Fruit fly (Drosophila melanogaster) whole organism, embryonic: ENCODE results near the gene nonA.
A peak's percentile ranks its signal among the peaks of the same experiment; 100 is the strongest.

Experiments used
- Blimp-1 ChIP-seq: fragments of 200-800 bp; sonication (Bioruptor generic); optimal IDR thresholded peaks from 3 replicates; lab custom pipeline; 2018; ENCODE audit warnings: missing biosample characterization, missing genetic modification characterization, mild to moderate bottlenecking, moderate library complexity, missing genetic modification reagents
- CG11085 ChIP-seq: fragments of 200-800 bp; sonication (Bioruptor generic); IDR thresholded peaks from 2 replicates; pipeline ENCODE4 v1.3.6; 2022; ENCODE audit warnings: missing biosample characterization, missing genetic modification characterization
- CG11695 ChIP-seq: fragments of 200-800 bp; sonication (Bioruptor generic); IDR thresholded peaks from 3 replicates; pipeline ENCODE4 v1.3.6; 2022; ENCODE audit warnings: missing biosample characterization, missing genetic modification characterization
- CG12155 ChIP-seq: fragments of 200-800 bp; sonication (Bioruptor generic); optimal IDR thresholded peaks from 3 replicates; lab custom pipeline; 2016; ENCODE audit warnings: missing biosample characterization, missing genetic modification characterization
- CG14014 ChIP-seq: fragments of 200-800 bp; sonication (Bioruptor generic); IDR thresholded peaks from 2 replicates; pipeline ENCODE4 v1.3.6; 2022; ENCODE audit warnings: missing biosample characterization, missing genetic modification characterization
- CG1529 ChIP-seq: fragments of 200-800 bp; sonication (Bioruptor generic); optimal IDR thresholded peaks from 3 replicates; lab custom pipeline; 2018; ENCODE audit warnings: missing biosample characterization, missing genetic modification characterization
- CG1602 ChIP-seq: fragments of 200-800 bp; sonication (Bioruptor generic); optimal IDR thresholded peaks from 3 replicates; lab custom pipeline; 2016; ENCODE audit warnings: missing biosample characterization, missing genetic modification characterization
- CG17328 ChIP-seq: fragments of 200-800 bp; sonication (Bioruptor generic); IDR thresholded peaks from 2 replicates; pipeline ENCODE4 v1.3.6; 2022; ENCODE audit warnings: missing biosample characterization, missing genetic modification characterization
- CG17385 ChIP-seq: fragments of 200-800 bp; sonication (Bioruptor generic); optimal IDR thresholded peaks from 3 replicates; lab custom pipeline; 2018; ENCODE audit warnings: missing biosample characterization, mild to moderate bottlenecking, missing genetic modification characterization
- CG18476 ChIP-seq: fragments of 200-800 bp; sonication (Bioruptor generic); optimal IDR thresholded peaks from 2 replicates; lab custom pipeline; 2016; ENCODE audit warnings: missing biosample characterization, mild to moderate bottlenecking, missing genetic modification characterization
- CG2712 ChIP-seq: fragments of 200-800 bp; optimal IDR thresholded peaks from 3 replicates; lab custom pipeline; 2019; ENCODE audit warnings: missing biosample characterization, mild to moderate bottlenecking, missing genetic modification characterization, moderate library complexity
- CG30020 ChIP-seq: fragments of 200-800 bp; optimal IDR thresholded peaks from 2 replicates; lab custom pipeline; 2019; ENCODE audit warnings: missing biosample characterization, mild to moderate bottlenecking, missing genetic modification characterization, moderate library complexity
- CG32772 ChIP-seq: fragments of 200-800 bp; sonication (Bioruptor generic); IDR thresholded peaks from 2 replicates; pipeline ENCODE4 v1.3.6; 2022; ENCODE audit warnings: missing biosample characterization, missing genetic modification characterization
- CG3281 ChIP-seq: fragments of 200-800 bp; sonication (Bioruptor generic); optimal IDR thresholded peaks from 3 replicates; lab custom pipeline; 2017; ENCODE audit warnings: missing biosample characterization, mild to moderate bottlenecking, missing genetic modification characterization
- CG34376 ChIP-seq: fragments of 200-800 bp; sonication (Bioruptor generic); optimal IDR thresholded peaks from 2 replicates; lab custom pipeline; 2018; ENCODE audit warnings: missing biosample characterization, mild to moderate bottlenecking, missing genetic modification characterization
- CG5180 ChIP-seq: fragments of 200-800 bp; sonication (Bioruptor generic); optimal IDR thresholded peaks from 3 replicates; lab custom pipeline; 2017; ENCODE audit warnings: missing biosample characterization, missing genetic modification characterization, mild to moderate bottlenecking, moderate library complexity, missing genetic modification reagents
- CG5245 ChIP-seq: fragments of 200-800 bp; sonication (Bioruptor generic); optimal IDR thresholded peaks from 3 replicates; lab custom pipeline; 2016; ENCODE audit warnings: missing biosample characterization, missing genetic modification characterization
- CG6175 ChIP-seq: fragments of 200-800 bp; sonication (Bioruptor generic); IDR thresholded peaks from 3 replicates; pipeline ENCODE4 v1.3.6; 2022; ENCODE audit warnings: missing biosample characterization, missing genetic modification characterization
- CG6765 ChIP-seq: fragments of 200-800 bp; sonication (Bioruptor generic); optimal IDR thresholded peaks from 3 replicates; lab custom pipeline; 2017; ENCODE audit warnings: missing biosample characterization, mild to moderate bottlenecking, missing genetic modification characterization
- CG6791 ChIP-seq: fragments of 200-800 bp; sonication (Bioruptor generic); IDR thresholded peaks from 3 replicates; pipeline ENCODE4 v1.3.6; 2022; ENCODE audit warnings: missing biosample characterization, missing genetic modification characterization; ENCODE audit not compliant: partially characterized antibody
- CG7963 ChIP-seq: fragments of 200-800 bp; sonication (Bioruptor generic); IDR thresholded peaks from 3 replicates; pipeline ENCODE4 v1.3.6; 2022; ENCODE audit warnings: missing biosample characterization, missing genetic modification characterization; ENCODE audit not compliant: partially characterized antibody
- CG9215 ChIP-seq: fragments of 200-800 bp; sonication (Bioruptor generic); IDR thresholded peaks from 2 replicates; pipeline ENCODE4 v1.3.6; 2022; ENCODE audit warnings: missing biosample characterization, missing genetic modification characterization
- CG9797 ChIP-seq: fragments of 200-800 bp; sonication (Bioruptor generic); optimal IDR thresholded peaks from 3 replicates; lab custom pipeline; 2018; ENCODE audit warnings: missing biosample characterization, mild to moderate bottlenecking, missing genetic modification characterization
- Dad ChIP-seq: fragments of 200-800 bp; sonication (Bioruptor generic); optimal IDR thresholded peaks from 3 replicates; lab custom pipeline; 2016; ENCODE audit warnings: missing biosample characterization, missing genetic modification characterization
- Dbx ChIP-seq: fragments of 200-800 bp; sonication (Bioruptor generic); IDR thresholded peaks from 3 replicates; pipeline ENCODE4 v1.3.6; 2022; ENCODE audit warnings: missing biosample characterization, missing genetic modification characterization
- Dip2 ChIP-seq: fragments of 200-800 bp; sonication (Bioruptor generic); IDR thresholded peaks from 2 replicates; pipeline ENCODE4 v1.3.6; 2022; ENCODE audit warnings: missing biosample characterization, missing genetic modification characterization
- Eip74EF ChIP-seq, 2 experiments: fragments of 200-800 bp in 1 of 2; fragments of >200 bp in 1 of 2; sonication (Bioruptor generic) in 1 of 2; optimal IDR thresholded peaks; 2 replicates each; lab custom pipeline; 2017 to 2019; ENCODE audit warnings: missing biosample characterization in 2 of 2, missing genetic modification characterization in 2 of 2, mild to moderate bottlenecking in 1 of 2, moderate library complexity in 1 of 2
- Jarid2 ChIP-seq: fragments of 200-800 bp; sonication (Bioruptor generic); optimal IDR thresholded peaks from 3 replicates; lab custom pipeline; 2017; ENCODE audit warnings: mild to moderate bottlenecking, missing biosample characterization, missing genetic modification reagents, missing genetic modification characterization
- Mrtf ChIP-seq: fragments of 200-800 bp; sonication (Bioruptor generic); IDR thresholded peaks from 3 replicates; pipeline ENCODE4 v1.3.6; 2022; ENCODE audit warnings: missing biosample characterization, missing genetic modification characterization
- NFAT ChIP-seq: fragments of 200-800 bp; sonication (Bioruptor generic); IDR thresholded peaks from 2 replicates; pipeline ENCODE4 v1.3.6; 2022; ENCODE audit warnings: missing biosample characterization, missing genetic modification characterization
- Usf ChIP-seq: fragments of 200-800 bp; sonication (Bioruptor generic); optimal IDR thresholded peaks from 2 replicates; lab custom pipeline; 2017; ENCODE audit warnings: missing genotype, missing biosample characterization, missing genetic modification characterization
- Xrp1 ChIP-seq: fragments of 200-800 bp; sonication (Bioruptor generic); IDR thresholded peaks from 2 replicates; pipeline ENCODE4 v1.3.6; 2022; ENCODE audit warnings: missing biosample characterization, missing genetic modification characterization
- br ChIP-seq: fragments of >200 bp; optimal IDR thresholded peaks from 2 replicates; lab custom pipeline; 2017
- bsh ChIP-seq, 2 experiments: fragments of 200-800 bp; sonication (Bioruptor generic); optimal IDR thresholded peaks; 2 replicates each; lab custom pipeline; 2017 to 2018; ENCODE audit warnings: mild to moderate bottlenecking in 2 of 2, missing biosample characterization in 2 of 2, missing genetic modification characterization in 2 of 2, moderate library complexity in 1 of 2
- chinmo ChIP-seq: fragments of 200-800 bp; sonication (Bioruptor generic); IDR thresholded peaks from 4 replicates; pipeline ENCODE4 v1.3.6; 2022; ENCODE audit warnings: missing biosample characterization, missing genetic modification characterization; ENCODE audit not compliant: partially characterized antibody
- crc ChIP-seq: fragments of 200-800 bp; sonication (Bioruptor generic); optimal IDR thresholded peaks from 2 replicates; lab custom pipeline; 2016; ENCODE audit warnings: missing biosample characterization, missing genetic modification characterization
- crp ChIP-seq, 2 experiments: fragments of 200-800 bp; sonication (Bioruptor generic); optimal IDR thresholded peaks; 2 replicates in 1 of 2; 3 replicates in 1 of 2; lab custom pipeline; 2017; ENCODE audit warnings: missing biosample characterization in 2 of 2, missing genetic modification characterization in 2 of 2, mild to moderate bottlenecking in 1 of 2, moderate library complexity in 1 of 2
- dati ChIP-seq: fragments of 200-800 bp; sonication (Bioruptor generic); IDR thresholded peaks from 2 replicates; pipeline ENCODE4 v1.3.6; 2022; ENCODE audit warnings: missing biosample characterization, missing genetic modification characterization
- fd3F ChIP-seq: fragments of 200-800 bp; sonication (Bioruptor generic); optimal IDR thresholded peaks from 2 replicates; lab custom pipeline; 2018; ENCODE audit warnings: missing biosample characterization, mild to moderate bottlenecking, missing genetic modification characterization, moderate library complexity
- gem ChIP-seq: fragments of 200-800 bp; sonication (Bioruptor generic); optimal IDR thresholded peaks from 2 replicates; lab custom pipeline; 2019; ENCODE audit warnings: missing biosample characterization, mild to moderate bottlenecking, missing genetic modification characterization, moderate library complexity
- h ChIP-seq: fragments of >200 bp; optimal IDR thresholded peaks from 2 replicates; lab custom pipeline; 2017
- hth ChIP-seq: fragments of >200 bp; optimal IDR thresholded peaks from 2 replicates; lab custom pipeline; 2017; ENCODE audit warnings: inconsistent platforms
- nmo ChIP-seq: fragments of 200-800 bp; sonication (Bioruptor generic); optimal IDR thresholded peaks from 2 replicates; lab custom pipeline; 2018; ENCODE audit warnings: missing biosample characterization, mild to moderate bottlenecking, missing genetic modification characterization, moderate library complexity
- onecut ChIP-seq: fragments of 200-800 bp; sonication (Bioruptor generic); IDR thresholded peaks from 2 replicates; pipeline ENCODE4 v1.3.6; 2022; ENCODE audit warnings: missing biosample characterization, missing genetic modification characterization
- p53 ChIP-seq: fragments of 200-800 bp; sonication (Bioruptor generic); optimal IDR thresholded peaks from 2 replicates; lab custom pipeline; 2016; ENCODE audit warnings: missing biosample characterization, missing genetic modification characterization
- pros ChIP-seq: fragments of 200-800 bp; sonication (Bioruptor generic); optimal IDR thresholded peaks from 3 replicates; lab custom pipeline; 2019; ENCODE audit warnings: missing biosample characterization, mild to moderate bottlenecking, missing genetic modification characterization, moderate library complexity
- psq ChIP-seq: fragments of 200-800 bp; sonication (Bioruptor generic); optimal IDR thresholded peaks from 2 replicates; lab custom pipeline; 2017; ENCODE audit warnings: missing biosample characterization, missing genetic modification characterization
- sens-2 ChIP-seq: fragments of 200-800 bp; sonication (Bioruptor generic); IDR thresholded peaks from 2 replicates; pipeline ENCODE4 v1.3.6; 2022; ENCODE audit warnings: missing biosample characterization, missing genetic modification characterization
- sisA ChIP-seq: fragments of 200-800 bp; sonication (Bioruptor generic); IDR thresholded peaks from 2 replicates; pipeline ENCODE4 v1.3.6; 2022; ENCODE audit warnings: missing biosample characterization, missing genetic modification characterization
- trh ChIP-seq: fragments of 200-800 bp; sonication (Bioruptor generic); optimal IDR thresholded peaks from 2 replicates; lab custom pipeline; 2016; ENCODE audit warnings: missing biosample characterization, missing genetic modification characterization

nonA gene

dm6 chrX:16403811-16404420 is 42.5 kb downstream of the nonA start (continued):
- TF ChIP-seq CG6791 (GFP tag; lab: Robert Waterston, UW) (no peak), CG6175 (GFP tag; lab: Robert Waterston, UW) (peak; percentile 13; the same call in 1 of the 3 replicates), p53 (GFP tag; lab: Kevin White, UChicago) (no peak), hth (lab: Kevin White, UChicago) (no peak), gem (tag; lab: Kevin White, UChicago) (no peak), crp (GFP tag; optimal IDR thresholded peaks at IDR 0.05; lab: Kevin White, UChicago) (peak in 1 of 2 experiments; percentile 23), CG9797 (GFP tag; lab: Kevin White, UChicago) (no peak), CG17385 (GFP tag; lab: Kevin White, UChicago) (peak; percentile 68), dati (no peak), bsh (GFP tag; optimal IDR thresholded peaks at IDR 0.05; lab: Kevin White, UChicago) (peak in 1 of 2 experiments; percentile 80), br (no peak), psq (GFP tag; lab: Kevin White, UChicago) (no peak), trh (GFP tag; lab: Kevin White, UChicago) (peak; percentile 45), CG12155 (GFP tag; lab: Kevin White, UChicago) (no peak), CG3281 (peak; percentile 77), CG1529 (GFP tag; lab: Kevin White, UChicago) (peak; percentile 5), CG11695 (GFP tag; lab: Robert Waterston, UW) (peak; percentile 80; the same call in 2 of the 3 replicates), crc (GFP tag; lab: Kevin White, UChicago) (no peak), Xrp1 (GFP tag; lab: Robert Waterston, UW) (peak; percentile 74; the same call in 1 of the 2 replicates), CG5180 (GFP tag; lab: Kevin White, UChicago) (peak; percentile 22), sisA (GFP tag; lab: Robert Waterston, UW) (peak; percentile 58), h (lab: Kevin White, UChicago) (no peak), CG34376 (peak; percentile 96), CG7963 (GFP tag; lab: Robert Waterston, UW) (no peak), Dad (GFP tag; lab: Kevin White, UChicago) (peak; percentile 43), CG9215 (GFP tag; lab: Robert Waterston, UW) (peak; percentile 27; the same call in 1 of the 2 replicates), CG2712 (tag; lab: Kevin White, UChicago) (no peak), CG6765 (GFP tag; lab: Kevin White, UChicago) (peak; percentile 79), Usf (GFP tag; lab: Kevin White, UChicago) (peak; percentile 23), Dbx (peak; percentile 71; the same call in 2 of the 3 replicates), onecut (GFP tag; lab: Robert Waterston, UW) (no peak; the same call in 1 of the 2 replicates), CG14014 (peak; percentile 71), CG11085 (GFP tag; lab: Robert Waterston, UW) (peak; percentile 44; the same call in 1 of the 2 replicates), CG32772 (GFP tag; lab: Robert Waterston, UW) (peak; percentile 63), sens-2 (GFP tag; lab: Robert Waterston, UW) (no peak), Dip2 (GFP tag; lab: Robert Waterston, UW) (no peak), CG18476 (GFP tag; lab: Kevin White, UChicago) (peak; percentile 68), chinmo (GFP tag; lab: Robert Waterston, UW) (no peak), CG5245 (GFP tag; lab: Kevin White, UChicago) (peak; percentile 49), Eip74EF (GFP tag; optimal IDR thresholded peaks at IDR 0.05; lab: Kevin White, UChicago) (peak in 1 of 2 experiments; percentile 74), nmo (GFP tag; lab: Kevin White, UChicago) (peak; percentile 72), CG17328 (GFP tag; lab: Robert Waterston, UW) (peak; percentile 71), pros (GFP tag; lab: Kevin White, UChicago) (no peak), Mrtf (GFP tag; lab: Robert Waterston, UW) (peak; percentile 59; the same call in 1 of the 3 replicates), CG1602 (GFP tag; lab: Kevin White, UChicago) (peak; percentile 54), Blimp-1 (GFP tag; lab: Kevin White, UChicago) (no peak), Jarid2 (GFP tag; lab: Kevin White, UChicago) (peak; percentile 20), CG30020 (tag; lab: Kevin White, UChicago) (no peak), NFAT (GFP tag; lab: Robert Waterston, UW) (peak; percentile 52), fd3F (GFP tag; lab: Kevin White, UChicago) (peak; percentile 77)
